Fruit fly (Drosophila melanogaster) whole organism, embryonic: ENCODE data around the gene CG15625.
A peak's percentile ranks its signal among the peaks of the same experiment; 100 is the strongest.

Experiments used
- Asciz ChIP-seq: fragments of 200-800 bp; sonication (Bioruptor generic); optimal IDR thresholded peaks from 2 replicates; lab custom pipeline; 2017; ENCODE audit warnings: missing biosample characterization, mild to moderate bottlenecking, missing genetic modification characterization, missing genetic modification reagents
- CG13287 ChIP-seq: fragments of 200-800 bp; sonication (Bioruptor generic); IDR thresholded peaks from 2 replicates; pipeline ENCODE4 v1.3.6; 2022; ENCODE audit warnings: missing biosample characterization, missing genetic modification characterization; ENCODE audit not compliant: partially characterized antibody
- CG6175 ChIP-seq: fragments of 200-800 bp; sonication (Bioruptor generic); IDR thresholded peaks from 3 replicates; pipeline ENCODE4 v1.3.6; 2022; ENCODE audit warnings: missing biosample characterization, missing genetic modification characterization
- CG7372 ChIP-seq: fragments of 200-800 bp; sonication (Bioruptor generic); IDR thresholded peaks from 2 replicates; pipeline ENCODE4 v1.3.6; 2022; ENCODE audit warnings: missing biosample characterization, missing genetic modification characterization
- PHDP ChIP-seq: fragments of 200-800 bp; sonication (Bioruptor generic); optimal IDR thresholded peaks from 3 replicates; lab custom pipeline; 2018; ENCODE audit warnings: missing biosample characterization, mild to moderate bottlenecking, missing genetic modification characterization, moderate library complexity
- Ptx1 ChIP-seq: fragments of 200-800 bp; sonication (Bioruptor generic); IDR thresholded peaks from 2 replicates; pipeline ENCODE4 v1.3.6; 2022; ENCODE audit warnings: missing biosample characterization, missing genetic modification characterization
- crc ChIP-seq: fragments of 200-800 bp; sonication (Bioruptor generic); optimal IDR thresholded peaks from 2 replicates; lab custom pipeline; 2016; ENCODE audit warnings: missing biosample characterization, missing genetic modification characterization
- grau ChIP-seq: fragments of 200-800 bp; optimal IDR thresholded peaks from 3 replicates; lab custom pipeline; 2019; ENCODE audit warnings: missing biosample characterization, mild to moderate bottlenecking, missing genetic modification characterization, moderate library complexity
- jumu ChIP-seq: fragments of 200-800 bp; sonication (Bioruptor generic); optimal IDR thresholded peaks from 3 replicates; lab custom pipeline; 2016; ENCODE audit warnings: missing biosample characterization, missing genetic modification characterization
- mld ChIP-seq: fragments of 200-800 bp; sonication (Bioruptor generic); IDR thresholded peaks from 3 replicates; pipeline ENCODE4 v1.3.6; 2022; ENCODE audit warnings: missing biosample characterization, missing genetic modification characterization; ENCODE audit not compliant: partially characterized antibody
- zf30C ChIP-seq: fragments of 200-800 bp; sonication (Bioruptor generic); optimal IDR thresholded peaks from 3 replicates; lab custom pipeline; 2018; ENCODE audit warnings: missing biosample characterization, mild to moderate bottlenecking, missing genetic modification characterization

- TF ChIP-seq Asciz (GFP tag; lab: Kevin White, UChicago) = peak; percentile 1
- TF ChIP-seq mld = no peak
- no peak for TF ChIP-seq jumu
- TF ChIP-seq CG7372 (GFP tag; lab: Robert Waterston, UW) = no peak
- TF ChIP-seq Ptx1 (GFP tag; lab: Robert Waterston, UW) = peak; percentile 63
- no peak for TF ChIP-seq crc (GFP tag; lab: Kevin White, UChicago)
- peak; percentile 55 for TF ChIP-seq PHDP (tag; lab: Kevin White, UChicago)
- peak; percentile 77 for TF ChIP-seq grau (tag; lab: Kevin White, UChicago)
- peak; percentile 43 for TF ChIP-seq zf30C (GFP tag; lab: Kevin White, UChicago)
- TF ChIP-seq CG6175 (GFP tag; lab: Robert Waterston, UW) = peak; percentile 16; the same call in 1 of the 3 replicates
- no peak for TF ChIP-seq CG13287 (GFP tag; lab: Robert Waterston, UW)
Measured at dm6 chr2L:4906546-4907250, 16.9 kb downstream of the CG15625 start, which contains the start of gene snsl.
